Fruit fly (Drosophila melanogaster) Kc167 (cell line): ENCODE measurements around the gene ft.

Source experiments
- Myc ChIP-seq: fragments of >200 bp; optimal IDR thresholded peaks from 2 replicates; lab custom pipeline; 2017; ENCODE audit warnings: missing external identifiers
- insv ChIP-seq: fragments of >200 bp; optimal IDR thresholded peaks from 3 replicates; lab custom pipeline; 2018; ENCODE audit warnings: missing external identifiers
- ttk ChIP-seq: sonication (Bioruptor generic); optimal IDR thresholded peaks from 2 replicates; lab custom pipeline; 2017; ENCODE audit warnings: missing external identifiers

DNA sequence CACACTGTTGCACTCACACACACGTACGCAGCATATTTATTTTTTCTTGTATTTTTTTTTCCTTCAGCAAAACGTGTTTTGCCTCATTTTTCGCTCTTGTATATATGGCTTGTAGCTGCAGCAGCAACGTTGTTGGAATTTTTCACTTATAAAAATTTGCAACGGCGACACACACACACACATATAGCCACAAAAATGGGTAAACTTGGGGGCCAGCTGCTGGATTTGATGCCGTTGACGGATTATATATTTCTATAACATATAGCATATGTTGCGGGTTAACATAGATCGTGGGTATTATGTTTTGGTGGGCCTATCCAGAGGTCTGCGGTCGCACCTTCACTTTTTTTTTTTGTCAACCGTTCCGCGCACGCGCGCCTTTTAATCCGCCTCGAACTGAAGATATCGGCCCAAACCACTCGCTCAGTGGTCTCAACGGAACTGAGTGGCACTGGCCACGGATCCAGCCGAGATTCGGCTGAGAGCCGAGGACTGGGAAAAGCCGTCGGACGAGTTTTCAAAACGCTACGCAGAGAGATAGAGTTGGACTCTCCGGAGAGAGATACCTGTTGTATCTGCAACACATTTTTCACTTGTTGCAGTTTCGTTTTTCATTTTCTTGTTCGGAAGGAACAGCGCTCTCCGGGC is at the start of gene ft:
- TF ChIP-seq insv (no peak), Myc (lab: Kevin White, UChicago) (no peak), ttk (lab: Kevin White, UChicago) (no peak)
